Worm (Caenorhabditis elegans): Measurements from ENCODE around the gene pan-1.

The pan-1 gene

ce11 chrIII:4587177-4587576 is 24.6 kb downstream of the pan-1 start, which contains the start of the genes F35G12.7 and smc-4 (continued):
- TF ChIP-seq tbx-2 (tag; optimal IDR thresholded peaks at IDR 0.05) (peak; percentile 58), nhr-12 (tag; optimal IDR thresholded peaks at IDR 0.05) (no peak), hlh-4 (tag; optimal IDR thresholded peaks at IDR 0.05) (no peak), nhr-85 (tag) (peak; percentile 58), nhr-84 (tag; optimal IDR thresholded peaks at IDR 0.05) (no peak), hpl-2 (GFP tag; optimal IDR thresholded peaks at IDR 0.05) (no peak), swsn-7 (tag; optimal IDR thresholded peaks at IDR 0.05) (peak; percentile 64), C16A3.4 (tag; optimal IDR thresholded peaks at IDR 0.05) (peak; percentile 70), lin-14 (GFP tag; optimal IDR thresholded peaks at IDR 0.05) (no peak), ceh-8 (GFP tag; optimal IDR thresholded peaks at IDR 0.05) (peak; percentile 34), ceh-88 (GFP tag; IDR thresholded peaks at IDR 0.05) (no peak), xbp-1 (tag; optimal IDR thresholded peaks at IDR 0.05) (peak; percentile 58), nhr-71 (tag; optimal IDR thresholded peaks at IDR 0.05) (peak; percentile 73), Y116A8C.19 (tag; optimal IDR thresholded peaks at IDR 0.05; ENCODE audit: borderline replicate concordance) (no peak), mdl-1 (tag; optimal IDR thresholded peaks at IDR 0.05) (peak in 1 of 2 experiments; percentile 33), F16B12.6 (tag; optimal IDR thresholded peaks at IDR 0.05) (peak; percentile 95), ztf-4 (tag; optimal IDR thresholded peaks at IDR 0.05) (peak; percentile 26), unc-98 (GFP tag; IDR thresholded peaks at IDR 0.05) (no peak), pax-3 (tag; optimal IDR thresholded peaks at IDR 0.05) (no peak), blmp-1 (tag; optimal IDR thresholded peaks at IDR 0.05) (no peak), nhr-47 (tag; optimal IDR thresholded peaks at IDR 0.05) (peak; percentile 72), isw-1 (GFP tag; IDR thresholded peaks at IDR 0.05) (peak; percentile 51), ztf-11 (tag; optimal IDR thresholded peaks at IDR 0.05) (peak in 1 of 2 experiments; percentile 17), jun-1 (tag; optimal IDR thresholded peaks at IDR 0.05) (no peak), efl-1 (optimal IDR thresholded peaks at IDR 0.05) (peak; percentile 81 to 89), efl-1 (GFP tag; optimal IDR thresholded peaks at IDR 0.05 in 1 of 2) (peak; percentile 89 to 99), tlp-1 (tag; optimal IDR thresholded peaks at IDR 0.05) (no peak), C04F5.9 (tag; optimal IDR thresholded peaks at IDR 0.05) (peak; percentile 48), grh-1 (GFP tag; IDR thresholded peaks at IDR 0.05) (peak; percentile 33; the same call in 1 of the 2 replicates), lin-39 (tag; optimal IDR thresholded peaks at IDR 0.05) (peak; percentile 15), nhr-20 (tag; optimal IDR thresholded peaks at IDR 0.05) (peak; percentile 61)

DNA sequence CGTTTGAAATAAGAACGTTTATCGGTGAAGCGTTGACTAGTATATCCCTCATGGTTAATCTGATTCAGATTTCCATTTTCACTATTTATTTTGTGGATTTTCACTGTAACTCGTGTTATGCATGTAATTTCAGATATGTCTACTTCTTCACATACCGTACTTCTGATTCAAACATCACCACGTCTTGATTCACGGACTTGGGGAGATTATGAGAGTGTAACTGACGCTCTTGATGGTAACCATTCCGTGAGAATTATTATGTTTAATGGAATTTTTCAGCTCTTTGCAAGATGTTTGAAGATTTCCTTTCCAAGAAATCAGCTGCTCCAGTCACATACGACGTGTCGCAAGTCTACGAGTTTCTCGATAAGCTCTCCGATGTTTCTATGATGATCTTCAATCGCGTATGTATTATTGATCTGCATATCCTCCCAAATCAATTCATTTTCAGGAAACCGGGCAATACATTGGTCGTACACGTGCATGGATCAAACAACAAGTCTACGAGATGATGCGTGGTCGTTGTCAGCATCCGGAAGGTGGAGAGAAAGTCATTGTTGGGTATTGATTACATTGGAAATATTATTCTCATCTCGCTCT is 30.7 kb downstream of the pan-1 start, which contains the start of gene erh-2:
TSS of gene erh-2 (plus strand) at position 134 of the 600 bp plus-strand sequence.
- peak; percentile 62 for TF ChIP-seq nhr-85 (tag)
- no peak for TF ChIP-seq lir-3 (tag; optimal IDR thresholded peaks at IDR 0.05; ENCODE audit: poor library complexity)

DNA sequence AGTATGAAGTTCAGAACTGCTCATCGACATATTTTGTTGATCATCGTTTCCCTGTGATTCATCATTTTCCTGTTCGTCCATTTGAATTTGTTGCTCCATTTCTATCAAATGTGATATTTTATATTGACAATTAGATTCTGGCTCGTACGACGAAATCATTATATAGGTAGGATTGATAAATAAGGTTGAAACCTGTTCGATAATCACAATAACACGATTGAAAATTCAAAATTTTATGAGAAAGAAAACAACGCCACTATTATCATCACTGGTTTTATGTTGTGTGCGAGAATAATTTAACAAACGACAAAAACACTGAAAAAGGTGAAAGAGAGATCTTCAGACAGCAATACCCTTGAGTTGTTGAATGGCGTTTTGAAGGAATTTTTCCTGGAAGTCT is 31.8 kb downstream of the pan-1 start, which contains the start of gene apc-11:
TSS of gene apc-11 (minus strand) at position 101 of the 400 bp plus-strand sequence.
- TF ChIP-seq zag-1 (tag; optimal IDR thresholded peaks at IDR 0.05): no peak
- TF ChIP-seq nhr-85 (tag): peak; percentile 52
- no peak for TF ChIP-seq C34B4.2 (tag; optimal IDR thresholded peaks at IDR 0.05)
- no peak for TF ChIP-seq nhr-77 (tag; optimal IDR thresholded peaks at IDR 0.05)
- no peak for TF ChIP-seq ceh-63 (GFP tag; optimal IDR thresholded peaks at IDR 0.05)
- TF ChIP-seq irx-1 (tag; optimal IDR thresholded peaks at IDR 0.05): no peak

All from whole organism, L1 larva.